Fruit fly (Drosophila melanogaster) whole organism, prepupa: ENCODE data around the gene fh.

Experiments used
- Blimp-1 ChIP-seq: fragments of 200-800 bp; sonication (Bioruptor generic); optimal IDR thresholded peaks from 3 replicates; lab custom pipeline; 2017; ENCODE audit warnings: missing biosample characterization, missing genetic modification characterization, mild to moderate bottlenecking, moderate library complexity, missing genetic modification reagents
- CG10669 ChIP-seq: fragments of 200-800 bp; sonication (Bioruptor generic); optimal IDR thresholded peaks from 3 replicates; lab custom pipeline; 2018; ENCODE audit warnings: missing biosample characterization, mild to moderate bottlenecking, missing genetic modification characterization, moderate library complexity
- CG11902 ChIP-seq: fragments of 200-800 bp; sonication (Bioruptor generic); optimal IDR thresholded peaks from 3 replicates; lab custom pipeline; 2016; ENCODE audit warnings: missing biosample characterization, missing genetic modification characterization
- CG15336 ChIP-seq: fragments of 200-800 bp; sonication (Bioruptor generic); IDR thresholded peaks from 2 replicates; pipeline ENCODE4 v1.3.6; 2022; ENCODE audit warnings: missing biosample characterization, missing genetic modification characterization
- CG1621 ChIP-seq: fragments of 200-800 bp; sonication (Bioruptor generic); optimal IDR thresholded peaks from 3 replicates; lab custom pipeline; 2018; ENCODE audit warnings: missing biosample characterization, mild to moderate bottlenecking, missing genetic modification characterization
- CG16779 ChIP-seq: fragments of 200-800 bp; sonication (Bioruptor generic); optimal IDR thresholded peaks from 3 replicates; lab custom pipeline; 2017; ENCODE audit warnings: missing biosample characterization, mild to moderate bottlenecking, missing genetic modification characterization
- CG3032 ChIP-seq: fragments of 200-800 bp; optimal IDR thresholded peaks from 2 replicates; lab custom pipeline; 2019; ENCODE audit warnings: missing biosample characterization, mild to moderate bottlenecking, missing genetic modification characterization, moderate library complexity
- CG31627 ChIP-seq: fragments of 200-800 bp; sonication (Bioruptor generic); optimal IDR thresholded peaks from 3 replicates; lab custom pipeline; 2016; ENCODE audit warnings: missing biosample characterization, missing genetic modification characterization
- CG32006 ChIP-seq: fragments of 200-800 bp; sonication (Bioruptor generic); optimal IDR thresholded peaks from 3 replicates; lab custom pipeline; 2017; ENCODE audit warnings: missing biosample characterization, mild to moderate bottlenecking, missing genetic modification characterization
- CG4318 ChIP-seq: fragments of 200-800 bp; sonication (Bioruptor generic); optimal IDR thresholded peaks from 3 replicates; lab custom pipeline; 2017; ENCODE audit warnings: missing biosample characterization, mild to moderate bottlenecking, missing genetic modification characterization
- CG6163 ChIP-seq: fragments of 200-800 bp; sonication (Bioruptor generic); IDR thresholded peaks from 3 replicates; pipeline ENCODE4 v1.3.6; 2022; ENCODE audit warnings: missing biosample characterization, missing genetic modification characterization
- CG6276 ChIP-seq: fragments of 200-800 bp; sonication (Bioruptor generic); optimal IDR thresholded peaks from 2 replicates; lab custom pipeline; 2017; ENCODE audit warnings: missing biosample characterization, mild to moderate bottlenecking, missing genetic modification characterization
- CG6792 ChIP-seq: fragments of 200-800 bp; sonication (Bioruptor generic); optimal IDR thresholded peaks from 3 replicates; lab custom pipeline; 2016; ENCODE audit warnings: missing biosample characterization, missing genetic modification characterization
- CG6808 ChIP-seq: fragments of 200-800 bp; sonication (Bioruptor generic); optimal IDR thresholded peaks from 3 replicates; lab custom pipeline; 2017; ENCODE audit warnings: missing biosample characterization, missing genetic modification characterization, mild to moderate bottlenecking, moderate library complexity, missing genetic modification reagents
- CG6854 ChIP-seq: fragments of 200-800 bp; sonication (Bioruptor generic); optimal IDR thresholded peaks from 2 replicates; lab custom pipeline; 2017; ENCODE audit warnings: missing biosample characterization, mild to moderate bottlenecking, missing genetic modification characterization
- CG7368 ChIP-seq: fragments of 200-800 bp; sonication (Bioruptor generic); optimal IDR thresholded peaks from 3 replicates; lab custom pipeline; 2016; ENCODE audit warnings: missing biosample characterization, missing genetic modification characterization
- CG8632 ChIP-seq: fragments of 200-800 bp; sonication (Bioruptor generic); optimal IDR thresholded peaks from 3 replicates; lab custom pipeline; 2016; ENCODE audit warnings: missing biosample characterization, missing genetic modification characterization
- CG9139 ChIP-seq: fragments of 200-800 bp; sonication (Bioruptor generic); optimal IDR thresholded peaks from 3 replicates; lab custom pipeline; 2017; ENCODE audit warnings: missing biosample characterization, mild to moderate bottlenecking, missing genetic modification characterization
- Eip75B ChIP-seq: fragments of 200-800 bp; sonication (Bioruptor generic); optimal IDR thresholded peaks from 3 replicates; lab custom pipeline; 2016; ENCODE audit warnings: missing biosample characterization, missing genetic modification characterization
- Eip78C ChIP-seq: fragments of 200-800 bp; sonication (Bioruptor generic); peaks from one replicate; lab custom pipeline; 2016; ENCODE audit warnings: missing biosample characterization, missing genetic modification characterization
- Ets96B ChIP-seq: fragments of 200-800 bp; optimal IDR thresholded peaks from 2 replicates; lab custom pipeline; 2019; ENCODE audit warnings: missing biosample characterization, mild to moderate bottlenecking, missing genetic modification characterization, moderate library complexity
- Hr38 ChIP-seq: sonication (Bioruptor generic); optimal IDR thresholded peaks from 2 replicates; lab custom pipeline; 2016; ENCODE audit warnings: missing biosample characterization, missing genetic modification characterization
- Hr39 ChIP-seq: fragments of 200-800 bp; sonication (Bioruptor generic); optimal IDR thresholded peaks from 2 replicates; lab custom pipeline; 2016; ENCODE audit warnings: missing biosample characterization, missing genetic modification characterization
- Hr4 ChIP-seq: fragments of 200-800 bp; sonication (Bioruptor generic); optimal IDR thresholded peaks from 3 replicates; lab custom pipeline; 2016; ENCODE audit warnings: missing biosample characterization, missing genetic modification characterization
- Lpt ChIP-seq: fragments of 200-800 bp; sonication (Bioruptor generic); optimal IDR thresholded peaks from 3 replicates; lab custom pipeline; 2016; ENCODE audit warnings: missing biosample characterization, missing genetic modification characterization
- Met ChIP-seq: fragments of 200-800 bp; sonication (Bioruptor generic); optimal IDR thresholded peaks from 3 replicates; lab custom pipeline; 2016; ENCODE audit warnings: missing biosample characterization, missing genetic modification characterization
- Smox ChIP-seq: fragments of 200-800 bp; sonication (Bioruptor generic); optimal IDR thresholded peaks from 3 replicates; lab custom pipeline; 2016; ENCODE audit warnings: missing biosample characterization, missing genetic modification characterization
- Sox102F ChIP-seq: fragments of 200-800 bp; sonication (Bioruptor generic); optimal IDR thresholded peaks from 2 replicates; lab custom pipeline; 2016; ENCODE audit warnings: missing biosample characterization, mild to moderate bottlenecking, missing genetic modification characterization
- Sox14 ChIP-seq: fragments of 200-800 bp; sonication (Bioruptor generic); optimal IDR thresholded peaks from 3 replicates; lab custom pipeline; 2016; ENCODE audit warnings: missing biosample characterization, missing genetic modification characterization
- Sox15 ChIP-seq: fragments of 200-800 bp; sonication (Bioruptor generic); optimal IDR thresholded peaks from 3 replicates; lab custom pipeline; 2016; ENCODE audit warnings: missing biosample characterization, missing genetic modification characterization
- achi ChIP-seq: fragments of 200-800 bp; sonication (Bioruptor generic); optimal IDR thresholded peaks from 3 replicates; lab custom pipeline; 2016; ENCODE audit warnings: missing biosample characterization, missing genetic modification characterization
- cyc ChIP-seq: fragments of 200-800 bp; sonication (Bioruptor generic); optimal IDR thresholded peaks from 3 replicates; lab custom pipeline; 2016; ENCODE audit warnings: missing biosample characterization, missing genetic modification characterization
- dsx ChIP-seq: fragments of 200-800 bp; optimal IDR thresholded peaks from 3 replicates; lab custom pipeline; 2019; ENCODE audit warnings: missing biosample characterization, mild to moderate bottlenecking, missing genetic modification characterization, moderate library complexity; ENCODE audit not compliant: poor library complexity, severe bottlenecking
- esn ChIP-seq: fragments of 200-800 bp; sonication (Bioruptor generic); optimal IDR thresholded peaks from 2 replicates; lab custom pipeline; 2016; ENCODE audit warnings: missing biosample characterization, mild to moderate bottlenecking, missing genetic modification characterization, moderate library complexity
- fd59A ChIP-seq: fragments of 200-800 bp; sonication (Bioruptor generic); optimal IDR thresholded peaks from 2 replicates; lab custom pipeline; 2017; ENCODE audit warnings: missing biosample characterization, mild to moderate bottlenecking, missing genetic modification characterization, missing genetic modification reagents
- fkh ChIP-seq: fragments of 200-800 bp; sonication (Bioruptor generic); optimal IDR thresholded peaks from 3 replicates; lab custom pipeline; 2017; ENCODE audit warnings: missing biosample characterization, mild to moderate bottlenecking, missing genetic modification characterization, moderate library complexity
- lz ChIP-seq: fragments of 200-800 bp; sonication (Bioruptor generic); optimal IDR thresholded peaks from 3 replicates; lab custom pipeline; 2016; ENCODE audit warnings: missing biosample characterization, missing genetic modification characterization
- net ChIP-seq: fragments of 200-800 bp; sonication (Bioruptor generic); optimal IDR thresholded peaks from 3 replicates; lab custom pipeline; 2016; ENCODE audit warnings: missing biosample characterization, missing genetic modification characterization
- pdm3 ChIP-seq: fragments of 200-800 bp; sonication (Bioruptor generic); optimal IDR thresholded peaks from 3 replicates; lab custom pipeline; 2016; ENCODE audit warnings: missing biosample characterization, missing genetic modification characterization
- salr ChIP-seq, 2 experiments: fragments of 200-800 bp; sonication (Bioruptor generic); optimal IDR thresholded peaks; 3 replicates each; lab custom pipeline; 2016 to 2018; ENCODE audit warnings: missing biosample characterization in 2 of 2, missing genetic modification characterization in 2 of 2, mild to moderate bottlenecking in 1 of 2
- spab ChIP-seq: fragments of 200-800 bp; sonication (Bioruptor generic); optimal IDR thresholded peaks from 2 replicates; lab custom pipeline; 2017; ENCODE audit warnings: missing biosample characterization, mild to moderate bottlenecking, missing genetic modification characterization, missing genetic modification reagents
- ss ChIP-seq, 2 experiments: fragments of 200-800 bp; sonication (Bioruptor generic); optimal IDR thresholded peaks; 2 replicates in 1 of 2; 3 replicates in 1 of 2; lab custom pipeline; 2017 to 2018; ENCODE audit warnings: mild to moderate bottlenecking in 2 of 2, missing biosample characterization in 2 of 2, missing genetic modification characterization in 2 of 2, moderate library complexity in 1 of 2

The fh gene

dm6 chrX:9109072-9109844, 39.6 kb downstream of the fh start (continued):
- TF ChIP-seq CG6808 (GFP tag; lab: Kevin White, UChicago) (no peak), CG8632 (GFP tag; lab: Kevin White, UChicago) (peak; percentile 46), CG1621 (peak; percentile 16), pdm3 (GFP tag; lab: Kevin White, UChicago) (peak; percentile 67), CG6792 (GFP tag; lab: Kevin White, UChicago) (peak; percentile 42), CG6163 (peak; percentile 22; the same call in 1 of the 3 replicates), salr (GFP tag; optimal IDR thresholded peaks at IDR 0.05; lab: Kevin White, UChicago) (peak; percentile 1 to 46), CG31627 (GFP tag; lab: Kevin White, UChicago) (peak; percentile 66), CG11902 (GFP tag; lab: Kevin White, UChicago) (peak; percentile 37), dsx (GFP tag; lab: Kevin White, UChicago) (no peak), Met (GFP tag; lab: Kevin White, UChicago) (peak; percentile 65), cyc (peak; percentile 61), CG7368 (no peak), CG3032 (peak; percentile 48), ss (GFP tag; optimal IDR thresholded peaks at IDR 0.05; lab: Kevin White, UChicago) (peak in 1 of 2 experiments; percentile 25), net (GFP tag; lab: Kevin White, UChicago) (peak; percentile 57), Lpt (GFP tag; lab: Kevin White, UChicago) (no peak), Eip75B (GFP tag; lab: Kevin White, UChicago) (peak; percentile 58), CG6854 (GFP tag; lab: Kevin White, UChicago) (peak; percentile 19), Blimp-1 (GFP tag; lab: Kevin White, UChicago) (no peak), spab (no peak), Hr39 (GFP tag; lab: Kevin White, UChicago) (peak; percentile 71), fkh (GFP tag; lab: Kevin White, UChicago) (peak; percentile 75), CG15336 (GFP tag; lab: Robert Waterston, UW) (peak; percentile 36; the same call in 1 of the 2 replicates), esn (GFP tag; lab: Kevin White, UChicago) (peak; percentile 59), fd59A (no peak), Smox (peak; percentile 66), Hr4 (GFP tag; lab: Kevin White, UChicago) (no peak), Eip78C (GFP tag; lab: Kevin White, UChicago) (peak; percentile 81), Hr38 (GFP tag; lab: Kevin White, UChicago) (no peak), Sox14 (GFP tag; lab: Kevin White, UChicago) (peak; percentile 65), lz (peak; percentile 55), CG6276 (no peak), CG10669 (peak; percentile 46), CG4318 (no peak), achi (peak; percentile 67), CG32006 (peak; percentile 66), CG9139 (GFP tag; lab: Kevin White, UChicago) (no peak), Sox102F (no peak), Sox15 (GFP tag; lab: Kevin White, UChicago) (peak; percentile 53), Ets96B (peak; percentile 23), CG16779 (tag; lab: Kevin White, UChicago) (no peak)
